Fruit fly (Drosophila melanogaster): Measurements from ENCODE around the gene CG15365.

DNA sequence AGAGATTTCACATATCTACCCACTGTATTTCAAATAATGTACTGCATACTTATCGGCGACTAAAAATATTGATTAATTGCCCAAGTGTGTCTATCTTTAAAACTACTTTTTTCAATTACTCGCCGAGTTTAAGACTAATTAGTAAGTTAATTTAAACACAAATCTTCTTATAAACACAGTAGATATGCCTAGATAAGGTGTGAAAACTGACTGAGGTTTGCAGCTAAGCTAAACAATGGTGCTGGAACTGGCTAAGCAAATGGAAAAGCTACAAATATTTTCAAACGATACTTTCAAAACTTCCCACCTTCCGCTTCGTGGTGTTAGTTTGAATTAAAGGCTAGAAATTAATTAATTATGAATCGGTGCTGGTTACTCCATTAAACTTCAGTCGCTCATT, 26.9 kb downstream of the CG15365 start:
- TF ChIP-seq Pif1B (GFP tag; optimal IDR thresholded peaks at IDR 0.05) (no peak), CG12605 (GFP tag; IDR thresholded peaks at IDR 0.05) (no peak), Snoo (tag; optimal IDR thresholded peaks at IDR 0.05) (no peak), CG32121 (GFP tag; IDR thresholded peaks at IDR 0.05) (no peak)

All from whole organism, pupa.